Fruit fly (Drosophila melanogaster): ENCODE data around the gene CG12659.

- TF ChIP-seq Crg-1 (GFP tag; optimal IDR thresholded peaks at IDR 0.05) (no peak), kay (GFP tag; ENCODE audit: borderline replicate concordance) (no peak), Hr96 (GFP tag; optimal IDR thresholded peaks at IDR 0.05) (no peak)
Measured at dm6 chrX:8571936-8572335, 19.6 kb downstream of the CG12659 start.
